Worm (Caenorhabditis elegans): Measurements from ENCODE around the gene C05C8.8.
A peak's percentile ranks its signal among the peaks of the same experiment; 100 is the strongest.

Gene C05C8.8

ce11 chrV:7237133-7237532, 17.9 kb downstream of the C05C8.8 start, which contains the start of gene hyls-1 (continued):
- no peak for TF ChIP-seq C17E4.6 (GFP tag; IDR thresholded peaks at IDR 0.05)
- no peak for TF ChIP-seq repo-1 (tag; optimal IDR thresholded peaks at IDR 0.05)
- no peak for TF ChIP-seq hlh-26 (GFP tag; conservative IDR thresholded peaks at IDR 0.05)
- peak; percentile 63 for TF ChIP-seq tlf-1 (GFP tag; optimal IDR thresholded peaks at IDR 0.05)
- TF ChIP-seq ZK185.1 (tag; optimal IDR thresholded peaks at IDR 0.05; ENCODE audit: poor library complexity, severe bottlenecking) = peak; percentile 72
- no peak for TF ChIP-seq fkh-3 (tag; optimal IDR thresholded peaks at IDR 0.05)
- TF ChIP-seq hmg-20 (GFP tag; IDR thresholded peaks at IDR 0.05) = peak; percentile 25; the same call in 1 of the 2 replicates
- TF ChIP-seq T26A5.8 (tag; optimal IDR thresholded peaks at IDR 0.05) = no peak
- no peak for TF ChIP-seq zfh-2 (GFP tag; conservative IDR thresholded peaks at IDR 0.05)
- no peak for TF ChIP-seq aptf-2 (GFP tag; conservative IDR thresholded peaks at IDR 0.05)
- TF ChIP-seq sea-2 (GFP tag; IDR thresholded peaks at IDR 0.05) = no peak
- no peak for TF ChIP-seq athp-1 (tag; optimal IDR thresholded peaks at IDR 0.05)
- TF ChIP-seq unc-62 (GFP tag; optimal IDR thresholded peaks at IDR 0.05) = no peak
- no peak for TF ChIP-seq ztf-28 (GFP tag; IDR thresholded peaks at IDR 0.05)
- TF ChIP-seq C06A6.2 (GFP tag; conservative IDR thresholded peaks at IDR 0.05) = peak; percentile 81
- peak; percentile 3 for TF ChIP-seq K12H6.12 (tag; optimal IDR thresholded peaks at IDR 0.05)
- TF ChIP-seq F55B11.4 (tag; optimal IDR thresholded peaks at IDR 0.05; ENCODE audit: borderline replicate concordance, insufficient read depth) = no peak
- peak; percentile 44 for TF ChIP-seq snpc-1.3 (tag; optimal IDR thresholded peaks at IDR 0.05; ENCODE audit: insufficient read depth)
- TF ChIP-seq atf-7 (tag; optimal IDR thresholded peaks at IDR 0.05) = no peak
- no peak for TF ChIP-seq Y53F4B.3 (GFP tag; IDR thresholded peaks at IDR 0.05)
- TF ChIP-seq Y53G8AR.9 (GFP tag; conservative IDR thresholded peaks at IDR 0.05) = peak; percentile 65; the same call in 1 of the 2 replicates
- peak; percentile 7 for TF ChIP-seq lsy-27 (tag; optimal IDR thresholded peaks at IDR 0.05; ENCODE audit: borderline replicate concordance, insufficient read depth)
- no peak for TF ChIP-seq cebp-1 (GFP tag; IDR thresholded peaks at IDR 0.05)
- peak; percentile 71 for TF ChIP-seq cebp-1 (tag; optimal IDR thresholded peaks at IDR 0.05)
- no peak for TF ChIP-seq somi-1 (GFP tag; optimal IDR thresholded peaks at IDR 0.05)

ce11 chrV:7237094-7237132, 18.1 kb downstream of the C05C8.8 start, which contains the start of gene hpo-9:
hpo-9 (minus strand) TSS chrV:7237130.
- no peak for TF ChIP-seq dox-1 (GFP tag; IDR thresholded peaks at IDR 0.05)
- TF ChIP-seq F49E8.2 (tag; optimal IDR thresholded peaks at IDR 0.05; ENCODE audit: insufficient read depth) = no peak
- TF ChIP-seq ceh-100 (GFP tag; IDR thresholded peaks at IDR 0.05) = no peak
- no peak for TF ChIP-seq hrde-1 (tag; optimal IDR thresholded peaks at IDR 0.05; ENCODE audit: borderline replicate concordance)
- TF ChIP-seq T26A5.8 (tag; optimal IDR thresholded peaks at IDR 0.05) = no peak
- no peak for TF ChIP-seq rpc-1 (optimal IDR thresholded peaks at IDR 0.05)
- no peak for TF ChIP-seq rpc-1 (tag; optimal IDR thresholded peaks at IDR 0.05)
- TF ChIP-seq madf-10 (tag; optimal IDR thresholded peaks at IDR 0.05) = no peak
- TF ChIP-seq nfya-2 (GFP tag; IDR thresholded peaks at IDR 0.05) = no peak
- TF ChIP-seq ztf-22 (GFP tag; optimal IDR thresholded peaks at IDR 0.05) = no peak
- TF ChIP-seq B0261.1 (tag; optimal IDR thresholded peaks at IDR 0.05) = no peak
- TF ChIP-seq F37B4.10 (GFP tag; IDR thresholded peaks at IDR 0.05) = no peak
- no peak for TF ChIP-seq hsf-1 (GFP tag; IDR thresholded peaks at IDR 0.05)
- no peak for TF ChIP-seq xnd-1 (tag; optimal IDR thresholded peaks at IDR 0.05)
- TF ChIP-seq attf-6 (GFP tag; IDR thresholded peaks at IDR 0.05) = no peak
- no peak for TF ChIP-seq K12H6.12 (tag; optimal IDR thresholded peaks at IDR 0.05)
- no peak for TF ChIP-seq lsy-27 (tag; optimal IDR thresholded peaks at IDR 0.05; ENCODE audit: borderline replicate concordance, insufficient read depth)
- no peak for TF ChIP-seq ets-4 (GFP tag; optimal IDR thresholded peaks at IDR 0.05)

Data from whole organism, young adult.